Worm (Caenorhabditis elegans): ENCODE measurements around the gene abu-15.

ce11 chrV:5192501-5192900 lies 34.1 kb downstream of the abu-15 start, which contains the start of gene C03A7.13:
- peak; percentile 93 for TF ChIP-seq unc-62 (GFP tag; optimal IDR thresholded peaks at IDR 0.05)
- TF ChIP-seq B0035.1 (tag; optimal IDR thresholded peaks at IDR 0.05) = no peak
- TF ChIP-seq ZK185.1 (tag; optimal IDR thresholded peaks at IDR 0.05; ENCODE audit: poor library complexity, severe bottlenecking) = no peak
- TF ChIP-seq mel-28 (tag; optimal IDR thresholded peaks at IDR 0.05; ENCODE audit: borderline replicate concordance) = no peak
- no peak for TF ChIP-seq efl-1 (GFP tag; optimal IDR thresholded peaks at IDR 0.05)
